Worm (Caenorhabditis elegans) whole organism, L1 larva: ENCODE results near the gene tmem-184.

Experiments used
- ama-1 ChIP-seq: fragments of 150-350 bp; optimal IDR thresholded peaks from 2 replicates; lab custom pipeline; 2014
- elt-3 ChIP-seq, 6 experiments: fragments of 150-350 bp in 1 of 6; sonication (generic microtip); optimal IDR thresholded peaks; 2 replicates each; lab custom pipeline; 2017 to 2018; ENCODE audit warnings: missing biosample characterization in 6 of 6, missing genetic modification characterization in 6 of 6, inconsistent platforms in 1 of 6
- nhr-237 ChIP-seq: fragments of 150-350 bp; optimal IDR thresholded peaks from 2 replicates; lab custom pipeline; 2014; ENCODE audit warnings: missing biosample characterization, missing genetic modification characterization
- sox-4 ChIP-seq: sonication (generic microtip); optimal IDR thresholded peaks from 2 replicates; lab custom pipeline; 2016; ENCODE audit warnings: missing genetic modification characterization, missing compliant biosample characterization
- zag-1 ChIP-seq: fragments of 150-350 bp; optimal IDR thresholded peaks from 2 replicates; lab custom pipeline; 2014; ENCODE audit warnings: missing biosample characterization, missing genetic modification characterization
- ztf-11 ChIP-seq, 2 experiments: sonication (generic microtip); optimal IDR thresholded peaks; 2 replicates each; lab custom pipeline; 2016 to 2017; ENCODE audit warnings: missing genetic modification characterization in 2 of 2, missing biosample characterization in 1 of 2, missing compliant biosample characterization in 1 of 2

ce11 chrX:14695892-14696291 lies 10.8 kb downstream of the tmem-184 start:
- TF ChIP-seq ama-1 (no peak), nhr-237 (tag; lab: Kevin White, UChicago) (no peak), sox-4 (tag; lab: Kevin White, UChicago) (no peak), elt-3 (tag; optimal IDR thresholded peaks at IDR 0.05; lab: Kevin White, UChicago) (no peak), zag-1 (tag; lab: Kevin White, UChicago) (no peak), ztf-11 (tag; optimal IDR thresholded peaks at IDR 0.05; lab: Kevin White, UChicago) (no peak)
